Fruit fly (Drosophila melanogaster) whole organism: ENCODE measurements around the gene Ice2.

Source experiments
- CG8478 ChIP-seq: fragments of >200 bp; optimal IDR thresholded peaks from 2 replicates; lab custom pipeline; 2018; ENCODE audit warnings: inconsistent platforms
- Dll ChIP-seq: fragments of >200 bp; optimal IDR thresholded peaks from 2 replicates; lab custom pipeline; 2017
- pan ChIP-seq: fragments of >200 bp; optimal IDR thresholded peaks from 2 replicates; lab custom pipeline; 2017
- psq ChIP-seq: fragments of >200 bp; optimal IDR thresholded peaks from 2 replicates; lab custom pipeline; 2017
- usp ChIP-seq: fragments of >200 bp; optimal IDR thresholded peaks from 2 replicates; lab custom pipeline; 2017; ENCODE audit warnings: missing biosample characterization, missing genetic modification characterization, mixed read lengths

dm6 chr3R:21089416-21089815, 40.6 kb upstream of the Ice2 start:
- TF ChIP-seq psq (lab: Kevin White, UChicago) (no peak), usp (GFP tag; lab: Kevin White, UChicago) (no peak), pan (no peak), Dll (lab: Kevin White, UChicago) (no peak), CG8478 (no peak)
